Fruit fly (Drosophila melanogaster) Kc167 (cell line): ENCODE data around the gene CG15563.

Experiments
- Myc ChIP-seq: fragments of >200 bp; optimal IDR thresholded peaks from 2 replicates; lab custom pipeline; 2017; ENCODE audit warnings: missing external identifiers
- Sin3A ChIP-seq: fragments of >200 bp; optimal IDR thresholded peaks from 2 replicates; lab custom pipeline; 2018; ENCODE audit warnings: missing external identifiers
- h ChIP-seq: fragments of >200 bp; optimal IDR thresholded peaks from 3 replicates; lab custom pipeline; 2018; ENCODE audit warnings: missing external identifiers
- insv ChIP-seq: fragments of >200 bp; optimal IDR thresholded peaks from 3 replicates; lab custom pipeline; 2018; ENCODE audit warnings: missing external identifiers
- psq ChIP-seq: fragments of >200 bp; optimal IDR thresholded peaks from 2 replicates; lab custom pipeline; 2017; ENCODE audit warnings: missing external identifiers
- ttk ChIP-seq: sonication (Bioruptor generic); optimal IDR thresholded peaks from 2 replicates; lab custom pipeline; 2017; ENCODE audit warnings: missing external identifiers

Gene CG15563

DNA sequence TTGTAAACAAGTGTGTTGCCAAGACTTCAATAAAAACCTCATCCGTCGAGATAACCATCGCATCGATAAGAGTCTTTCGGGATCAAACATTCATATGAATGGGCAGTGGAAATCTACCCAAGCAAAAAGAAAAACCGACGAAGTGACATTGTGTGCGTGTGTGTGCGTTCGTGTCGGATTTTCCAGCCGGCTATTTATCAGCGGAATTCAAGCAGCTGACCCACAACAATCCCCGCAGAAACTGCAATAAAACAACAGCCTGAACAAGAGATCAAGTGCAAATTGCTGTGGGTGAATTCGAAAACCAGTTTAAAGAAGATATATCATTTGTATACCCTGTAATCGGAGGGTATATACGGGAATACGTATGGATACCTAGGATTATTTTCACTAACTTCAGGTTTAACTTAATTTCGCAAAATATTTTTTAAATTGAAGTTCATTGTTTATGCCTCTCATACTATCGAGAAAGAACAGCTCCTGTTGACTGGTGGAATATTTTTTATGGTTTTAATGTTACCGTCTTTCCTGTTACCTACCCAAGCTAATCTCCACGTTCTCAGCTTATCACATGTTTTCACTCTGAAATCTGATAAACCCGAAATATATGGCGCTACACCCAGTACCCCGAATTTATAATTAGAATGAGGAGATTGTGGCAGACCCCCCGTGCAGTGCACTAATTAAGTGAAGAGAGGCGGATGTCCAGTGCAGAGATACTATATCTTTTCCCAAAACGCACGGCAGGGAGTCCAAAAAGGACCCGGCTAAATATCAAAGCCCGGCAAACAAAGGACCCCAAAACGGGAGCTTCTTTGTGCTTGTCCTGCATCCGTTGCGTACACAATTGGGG lies 34.8 kb downstream of the CG15563 start:
- TF ChIP-seq h (no peak), Myc (lab: Kevin White, UChicago) (no peak), insv (lab: Kevin White, UChicago) (no peak)

dm6 chr3R:31196731-31197130 lies 35.4 kb downstream of the CG15563 start, which contains the start of gene CG1544:
Gene CG1544, plus strand, starts transcription at chr3R:31196916.
- no peak for TF ChIP-seq h
- no peak for TF ChIP-seq psq (lab: Kevin White, UChicago)
- TF ChIP-seq insv (lab: Kevin White, UChicago) = no peak
- no peak for TF ChIP-seq Myc (lab: Kevin White, UChicago)
- no peak for TF ChIP-seq Sin3A (lab: Kevin White, UChicago)
- TF ChIP-seq ttk (lab: Kevin White, UChicago) = no peak

- TF ChIP-seq h (no peak), Sin3A (lab: Kevin White, UChicago) (no peak), Myc (lab: Kevin White, UChicago) (no peak), psq (lab: Kevin White, UChicago) (no peak), insv (lab: Kevin White, UChicago) (no peak), ttk (lab: Kevin White, UChicago) (no peak)
These were observed 36.4 kb downstream of the CG15563 start, which contains the start of gene mesh for dm6 chr3R:31195695-31196113. Gene mesh, minus strand, starts transcription at chr3R:31195762.

DNA sequence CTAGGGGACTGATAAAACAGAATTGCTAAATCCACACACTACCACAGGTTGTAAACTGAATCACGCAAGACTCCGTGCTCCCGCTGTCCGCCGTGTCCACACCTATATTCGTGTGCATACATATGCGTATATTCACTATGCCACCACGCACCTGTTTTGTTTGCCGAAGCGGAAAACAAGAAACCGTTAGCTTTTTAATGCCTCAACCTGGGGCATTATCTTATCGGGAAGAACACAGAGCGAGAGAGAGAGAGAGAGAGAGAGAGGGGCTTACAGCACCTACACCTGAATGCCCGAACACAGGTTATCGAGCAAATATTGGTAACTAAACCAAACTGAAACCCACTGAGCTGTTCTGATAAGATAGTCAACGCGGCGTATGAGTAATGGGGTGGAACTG lies 37.5 kb downstream of the CG15563 start:
- TF ChIP-seq h (no peak), Sin3A (lab: Kevin White, UChicago) (no peak), insv (lab: Kevin White, UChicago) (no peak), psq (lab: Kevin White, UChicago) (no peak), Myc (lab: Kevin White, UChicago) (no peak), ttk (lab: Kevin White, UChicago) (no peak)

dm6 chr3R:31193062-31193461 lies 39.1 kb downstream of the CG15563 start, which contains the start of gene bnk:
Gene bnk, plus strand, starts transcription at chr3R:31193362.
- no peak for TF ChIP-seq ttk (lab: Kevin White, UChicago)

DNA sequence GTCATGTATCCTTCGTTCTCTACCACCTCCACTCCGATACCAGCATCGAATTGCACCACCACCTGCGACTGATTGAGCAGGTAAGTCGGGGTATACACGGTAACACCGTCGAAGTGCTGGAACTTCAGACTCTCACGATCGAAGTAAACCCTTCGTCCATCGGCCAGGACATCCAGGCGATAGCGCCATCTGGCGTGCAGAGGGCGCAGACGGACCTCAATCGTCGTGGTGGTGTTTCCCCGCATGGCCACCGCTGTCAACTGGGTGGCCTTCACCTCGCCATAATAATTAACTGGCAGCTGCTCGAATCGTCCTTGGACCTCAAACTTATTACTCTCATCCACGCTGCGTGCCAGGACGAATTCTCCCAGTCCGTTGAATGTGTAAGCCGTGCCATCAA lies 50.3 kb downstream of the CG15563 start:
- TF ChIP-seq Myc (lab: Kevin White, UChicago) = no peak
- TF ChIP-seq ttk (lab: Kevin White, UChicago) = no peak
- TF ChIP-seq Sin3A (lab: Kevin White, UChicago) = no peak
- no peak for TF ChIP-seq psq (lab: Kevin White, UChicago)
- TF ChIP-seq h = no peak
